Worm (Caenorhabditis elegans): Measurements from ENCODE around the gene R02F2.10.

The R02F2.10 gene

DNA sequence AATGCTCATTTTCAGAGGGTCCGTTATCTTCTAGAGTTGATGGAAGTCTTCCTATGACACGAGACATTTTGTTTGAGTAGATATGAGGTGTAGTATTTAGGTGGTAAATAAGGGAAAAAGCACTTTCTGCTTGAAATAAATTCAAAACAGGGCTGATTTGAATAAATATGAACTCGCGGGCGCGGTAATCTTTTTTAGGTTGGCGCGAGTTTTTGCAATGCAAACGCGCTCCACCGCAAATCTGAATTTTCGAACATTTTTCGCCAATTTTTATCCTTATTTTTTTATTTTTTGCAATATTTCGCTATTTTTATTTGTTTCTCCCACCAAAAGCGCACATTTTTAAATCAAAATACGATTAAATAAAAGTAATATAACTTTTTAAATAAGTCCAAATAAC lies 29.9 kb upstream of the R02F2.10 start, which contains the start of gene skpt-1 (continued):
- no peak for TF ChIP-seq ztf-25 (GFP tag; IDR thresholded peaks at IDR 0.05)
- TF ChIP-seq snpc-4 (GFP tag; optimal IDR thresholded peaks at IDR 0.05) = peak; percentile 11
- TF ChIP-seq snpc-4 (tag; optimal IDR thresholded peaks at IDR 0.05) = peak in 2 of 4 experiments; percentile 40 to 62
- no peak for TF ChIP-seq sea-2 (GFP tag; IDR thresholded peaks at IDR 0.05)
- no peak for TF ChIP-seq ama-1 (optimal IDR thresholded peaks at IDR 0.05)
- TF ChIP-seq ama-1 (GFP tag; optimal IDR thresholded peaks at IDR 0.05) = no peak
- peak; percentile 91; the same call in 1 of the 2 replicates for TF ChIP-seq Y95B8A.8 (GFP tag; IDR thresholded peaks at IDR 0.05)
- TF ChIP-seq attf-5 (GFP tag; optimal IDR thresholded peaks at IDR 0.05) = peak; percentile 31
- peak; percentile 58 for TF ChIP-seq athp-1 (tag; optimal IDR thresholded peaks at IDR 0.05)
- TF ChIP-seq zfh-2 (GFP tag; conservative IDR thresholded peaks at IDR 0.05) = no peak
- peak; percentile 73; the same call in 1 of the 2 replicates for TF ChIP-seq nfyb-1 (GFP tag; IDR thresholded peaks at IDR 0.05)
- TF ChIP-seq ceh-91 (GFP tag; IDR thresholded peaks at IDR 0.05) = peak; percentile 96
- peak; percentile 99 for TF ChIP-seq madf-6 (GFP tag; IDR thresholded peaks at IDR 0.05)
- TF ChIP-seq B0261.1 (tag; optimal IDR thresholded peaks at IDR 0.05) = no peak
- TF ChIP-seq nhr-90 (tag; optimal IDR thresholded peaks at IDR 0.05) = no peak
- no peak for TF ChIP-seq F57A8.1 (GFP tag; optimal IDR thresholded peaks at IDR 0.05)
- 0 out of 2 replicates have a peak, but pooled peaks have one; percentile 51 for TF ChIP-seq Y79H2A.3 (GFP tag; conservative IDR thresholded peaks at IDR 0.05)
- TF ChIP-seq him-1 (tag; optimal IDR thresholded peaks at IDR 0.05) = peak; percentile 19
- no peak for TF ChIP-seq Y56A3A.18 (GFP tag; IDR thresholded peaks at IDR 0.05)
- no peak for TF ChIP-seq sdz-38 (tag; optimal IDR thresholded peaks at IDR 0.05)
- no peak for TF ChIP-seq ztf-18 (tag; optimal IDR thresholded peaks at IDR 0.05)
- no peak for TF ChIP-seq T26A5.8 (tag; optimal IDR thresholded peaks at IDR 0.05)
- TF ChIP-seq Y67H2A.10 (GFP tag; conservative IDR thresholded peaks at IDR 0.05) = 0 out of 2 replicates have a peak, but pooled peaks have one; percentile 26
- TF ChIP-seq mes-4 (tag; optimal IDR thresholded peaks at IDR 0.05) = no peak
- TF ChIP-seq Y53F4B.3 (GFP tag; IDR thresholded peaks at IDR 0.05) = no peak
- peak; percentile 89 for TF ChIP-seq F33H1.4 (GFP tag; IDR thresholded peaks at IDR 0.05)
- peak; percentile 63; the same call in 1 of the 2 replicates for TF ChIP-seq ceh-100 (GFP tag; IDR thresholded peaks at IDR 0.05)
- TF ChIP-seq pha-4 (tag; optimal IDR thresholded peaks at IDR 0.05) = no peak
- no peak for TF ChIP-seq nhr-27 (tag; optimal IDR thresholded peaks at IDR 0.05)
- TF ChIP-seq hmg-1.2 (GFP tag; IDR thresholded peaks at IDR 0.05) = peak; percentile 63
- TF ChIP-seq dpl-1 (GFP tag; optimal IDR thresholded peaks at IDR 0.05) = peak; percentile 97
- TF ChIP-seq ztf-3 (GFP tag; optimal IDR thresholded peaks at IDR 0.05) = no peak
- TF ChIP-seq D2030.7 (GFP tag; IDR thresholded peaks at IDR 0.05) = peak; percentile 97
- peak; percentile 86 for TF ChIP-seq lsl-1 (GFP tag; optimal IDR thresholded peaks at IDR 0.05)
- peak; percentile 93 for TF ChIP-seq madf-3 (GFP tag; IDR thresholded peaks at IDR 0.05)
- no peak for TF ChIP-seq F10E7.11 (tag; optimal IDR thresholded peaks at IDR 0.05)
- no peak for TF ChIP-seq snpc-1.1 (tag; optimal IDR thresholded peaks at IDR 0.05; ENCODE audit: insufficient read depth)
- TF ChIP-seq pbrm-1 (GFP tag; IDR thresholded peaks at IDR 0.05) = peak; percentile 62; the same call in 1 of the 2 replicates
- peak; percentile 77; the same call in 1 of the 2 replicates for TF ChIP-seq C17E4.6 (GFP tag; IDR thresholded peaks at IDR 0.05)
- TF ChIP-seq snpc-1.3 (tag; optimal IDR thresholded peaks at IDR 0.05; ENCODE audit: insufficient read depth) = peak; percentile 1
- peak; percentile 54 for TF ChIP-seq hrde-1 (tag; optimal IDR thresholded peaks at IDR 0.05; ENCODE audit: borderline replicate concordance)
- TF ChIP-seq unc-130 (GFP tag; optimal IDR thresholded peaks at IDR 0.05) = peak; percentile 64
- 0 out of 2 replicates have a peak, but pooled peaks have one; percentile 34 for TF ChIP-seq bed-2 (GFP tag; IDR thresholded peaks at IDR 0.05)
- TF ChIP-seq die-1 (tag; optimal IDR thresholded peaks at IDR 0.05) = no peak
- TF ChIP-seq gei-17 (GFP tag; optimal IDR thresholded peaks at IDR 0.05) = no peak
- peak; percentile 99 for TF ChIP-seq efl-1 (GFP tag; optimal IDR thresholded peaks at IDR 0.05)
- TF ChIP-seq madf-10 (tag; optimal IDR thresholded peaks at IDR 0.05) = no peak
- no peak for TF ChIP-seq K12H6.12 (tag; optimal IDR thresholded peaks at IDR 0.05)
- peak; percentile 87 for TF ChIP-seq snpc-3.4 (tag; optimal IDR thresholded peaks at IDR 0.05)

All from whole organism, young adult.